Fruit fly (Drosophila melanogaster) whole organism, embryonic: ENCODE results near the gene pnt.
A peak's percentile ranks its signal among the peaks of the same experiment; 100 is the strongest.

Source experiments
- Aef1 ChIP-seq: fragments of 200-800 bp; sonication (Bioruptor generic); IDR thresholded peaks from 3 replicates; pipeline ENCODE4 v1.3.6; 2022; ENCODE audit warnings: missing biosample characterization, missing genetic modification characterization
- Atf-2 ChIP-seq: fragments of 200-800 bp; sonication (Bioruptor generic); optimal IDR thresholded peaks from 2 replicates; lab custom pipeline; 2016; ENCODE audit warnings: missing biosample characterization, missing genetic modification characterization
- Atf6 ChIP-seq: fragments of 200-800 bp; sonication (Bioruptor generic); IDR thresholded peaks from 2 replicates; pipeline ENCODE4 v1.3.6; 2022; ENCODE audit warnings: missing biosample characterization, missing genetic modification characterization
- B-H1 ChIP-seq: fragments of 200-800 bp; sonication (Bioruptor generic); IDR thresholded peaks from 3 replicates; pipeline ENCODE4 v1.3.6; 2022; ENCODE audit warnings: missing biosample characterization, missing genetic modification characterization
- CG13123 ChIP-seq: fragments of 200-800 bp; sonication (Bioruptor generic); optimal IDR thresholded peaks from 2 replicates; lab custom pipeline; 2016; ENCODE audit warnings: missing biosample characterization, missing genetic modification characterization
- CG14441 ChIP-seq: fragments of 200-800 bp; sonication (Bioruptor generic); IDR thresholded peaks from 2 replicates; pipeline ENCODE4 v1.3.6; 2022; ENCODE audit warnings: missing biosample characterization, missing genetic modification characterization
- CG17328 ChIP-seq: fragments of 200-800 bp; sonication (Bioruptor generic); IDR thresholded peaks from 2 replicates; pipeline ENCODE4 v1.3.6; 2022; ENCODE audit warnings: missing biosample characterization, missing genetic modification characterization
- CG17612 ChIP-seq: fragments of 200-800 bp; sonication (Bioruptor generic); IDR thresholded peaks from 2 replicates; pipeline ENCODE4 v1.3.6; 2022; ENCODE audit warnings: missing biosample characterization, missing genetic modification characterization
- CG17829 ChIP-seq: fragments of 200-800 bp; optimal IDR thresholded peaks from 2 replicates; lab custom pipeline; 2019; ENCODE audit warnings: missing biosample characterization, mild to moderate bottlenecking, missing genetic modification characterization, moderate library complexity
- CG18262 ChIP-seq: fragments of 200-800 bp; optimal IDR thresholded peaks from 3 replicates; lab custom pipeline; 2019; ENCODE audit warnings: missing biosample characterization, mild to moderate bottlenecking, missing genetic modification characterization, moderate library complexity
- CG2202 ChIP-seq: fragments of 200-800 bp; sonication (Bioruptor generic); optimal IDR thresholded peaks from 2 replicates; lab custom pipeline; 2018; ENCODE audit warnings: missing biosample characterization, mild to moderate bottlenecking, missing genetic modification characterization
- CG3281 ChIP-seq: fragments of 200-800 bp; sonication (Bioruptor generic); optimal IDR thresholded peaks from 3 replicates; lab custom pipeline; 2017; ENCODE audit warnings: missing biosample characterization, mild to moderate bottlenecking, missing genetic modification characterization
- CG3847 ChIP-seq: fragments of 200-800 bp; sonication (Bioruptor generic); IDR thresholded peaks from 2 replicates; pipeline ENCODE4 v1.3.6; 2022; ENCODE audit warnings: missing biosample characterization, missing genetic modification characterization
- CG43689 ChIP-seq: fragments of 200-800 bp; sonication (Bioruptor generic); IDR thresholded peaks from 2 replicates; pipeline ENCODE4 v1.3.6; 2022; ENCODE audit warnings: missing biosample characterization, missing genetic modification characterization
- CG4820 ChIP-seq: fragments of 200-800 bp; sonication (Bioruptor generic); optimal IDR thresholded peaks from 3 replicates; lab custom pipeline; 2016; ENCODE audit warnings: missing biosample characterization, missing genetic modification characterization
- CG6272 ChIP-seq: fragments of 200-800 bp; sonication (Bioruptor generic); IDR thresholded peaks from 2 replicates; pipeline ENCODE4 v1.3.6; 2022; ENCODE audit warnings: missing biosample characterization, missing genetic modification characterization
- CG6765 ChIP-seq: fragments of 200-800 bp; sonication (Bioruptor generic); optimal IDR thresholded peaks from 3 replicates; lab custom pipeline; 2017; ENCODE audit warnings: missing biosample characterization, mild to moderate bottlenecking, missing genetic modification characterization
- CG7556 ChIP-seq: fragments of 200-800 bp; sonication (Bioruptor generic); optimal IDR thresholded peaks from 2 replicates; lab custom pipeline; 2017; ENCODE audit warnings: missing biosample characterization, mild to moderate bottlenecking, missing genetic modification characterization
- CG9817 ChIP-seq: fragments of 200-800 bp; sonication (Bioruptor generic); optimal IDR thresholded peaks from 2 replicates; lab custom pipeline; 2018; ENCODE audit warnings: missing biosample characterization, mild to moderate bottlenecking, missing genetic modification characterization, moderate library complexity
- CkIIα-i1 ChIP-seq: fragments of 200-800 bp; sonication (Bioruptor generic); IDR thresholded peaks from 2 replicates; pipeline ENCODE4 v1.3.6; 2022; ENCODE audit warnings: missing biosample characterization, missing genetic modification characterization
- CoRest ChIP-seq: fragments of 200-800 bp; sonication (Bioruptor generic); optimal IDR thresholded peaks from 3 replicates; lab custom pipeline; 2018; ENCODE audit warnings: missing biosample characterization, mild to moderate bottlenecking, missing genetic modification characterization, moderate library complexity
- Doc3 ChIP-seq: fragments of 200-800 bp; sonication (Bioruptor generic); IDR thresholded peaks from 3 replicates; pipeline ENCODE4 v1.3.6; 2022; ENCODE audit warnings: missing biosample characterization, missing genetic modification characterization; ENCODE audit not compliant: partially characterized antibody
- Fer1 ChIP-seq: fragments of 200-800 bp; sonication (Bioruptor generic); optimal IDR thresholded peaks from 2 replicates; lab custom pipeline; 2017; ENCODE audit warnings: missing biosample characterization, mild to moderate bottlenecking, missing genetic modification characterization
- Gsc ChIP-seq: fragments of 200-800 bp; sonication (Bioruptor generic); IDR thresholded peaks from 2 replicates; pipeline ENCODE4 v1.3.6; 2022; ENCODE audit warnings: missing biosample characterization, missing genetic modification characterization
- Hmr ChIP-seq: fragments of 200-800 bp; sonication (Bioruptor generic); optimal IDR thresholded peaks from 3 replicates; lab custom pipeline; 2017; ENCODE audit warnings: mild to moderate bottlenecking, missing biosample characterization, missing genetic modification reagents, missing genetic modification characterization
- Lpt ChIP-seq: fragments of >200 bp; optimal IDR thresholded peaks from 2 replicates; lab custom pipeline; 2018; ENCODE audit warnings: missing biosample characterization, missing genetic modification characterization
- MBD-R2 ChIP-seq: fragments of 200-800 bp; sonication (Bioruptor generic); IDR thresholded peaks from 2 replicates; pipeline ENCODE4 v1.3.6; 2022; ENCODE audit warnings: missing biosample characterization, missing genetic modification characterization
- NK7.1 ChIP-seq: fragments of 200-800 bp; sonication (Bioruptor generic); optimal IDR thresholded peaks from 3 replicates; lab custom pipeline; 2016; ENCODE audit warnings: missing biosample characterization, missing genetic modification characterization
- Neu2 ChIP-seq: fragments of 200-800 bp; sonication (Bioruptor generic); optimal IDR thresholded peaks from 3 replicates; lab custom pipeline; 2016; ENCODE audit warnings: missing biosample characterization, missing genetic modification characterization, borderline replicate concordance
- NfI ChIP-seq: fragments of 200-800 bp; sonication (Bioruptor generic); optimal IDR thresholded peaks from 3 replicates; lab custom pipeline; 2018; ENCODE audit warnings: missing biosample characterization, mild to moderate bottlenecking, missing genetic modification characterization, moderate library complexity
- Spps ChIP-seq: fragments of 200-800 bp; sonication (Bioruptor generic); optimal IDR thresholded peaks from 2 replicates; lab custom pipeline; 2018; ENCODE audit warnings: missing biosample characterization, mild to moderate bottlenecking, missing genetic modification characterization
- Trl ChIP-seq, 3 experiments: fragments of >200 bp in 2 of 3; fragments of 200-800 bp in 1 of 3; sonication (Bioruptor generic) in 1 of 3; optimal IDR thresholded peaks; 2 replicates in 1 of 3; 3 replicates in 2 of 3; lab custom pipeline; 2016 to 2017; ENCODE audit warnings: missing biosample characterization in 1 of 3, missing genetic modification characterization in 1 of 3
- Usf ChIP-seq: fragments of 200-800 bp; sonication (Bioruptor generic); optimal IDR thresholded peaks from 2 replicates; lab custom pipeline; 2017; ENCODE audit warnings: missing genotype, missing biosample characterization, missing genetic modification characterization
- btn ChIP-seq: fragments of 200-800 bp; sonication (Bioruptor generic); optimal IDR thresholded peaks from 2 replicates; lab custom pipeline; 2016; ENCODE audit warnings: missing biosample characterization, missing genetic modification characterization
- da ChIP-seq: fragments of 200-800 bp; sonication (Bioruptor generic); optimal IDR thresholded peaks from 2 replicates; lab custom pipeline; 2016; ENCODE audit warnings: missing biosample characterization, missing genetic modification characterization
- dimm ChIP-seq: fragments of 200-800 bp; sonication (Bioruptor generic); IDR thresholded peaks from 2 replicates; pipeline ENCODE4 v1.3.6; 2022; ENCODE audit warnings: missing biosample characterization, missing genetic modification characterization
- dmrt11E ChIP-seq: fragments of 200-800 bp; sonication (Bioruptor generic); optimal IDR thresholded peaks from 3 replicates; lab custom pipeline; 2018; ENCODE audit warnings: missing biosample characterization, mild to moderate bottlenecking, missing genetic modification characterization, moderate library complexity
- emc ChIP-seq: fragments of 200-800 bp; sonication (Bioruptor generic); optimal IDR thresholded peaks from 2 replicates; lab custom pipeline; 2016; ENCODE audit warnings: missing biosample characterization, missing genetic modification characterization
- eyg ChIP-seq: fragments of 200-800 bp; sonication (Bioruptor generic); optimal IDR thresholded peaks from 3 replicates; lab custom pipeline; 2016; ENCODE audit warnings: missing biosample characterization, missing genetic modification characterization
- ftz-f1 ChIP-seq: fragments of 200-800 bp; sonication (Bioruptor generic); optimal IDR thresholded peaks from 2 replicates; lab custom pipeline; 2016; ENCODE audit warnings: missing biosample characterization, missing genetic modification characterization
- fu2 ChIP-seq: fragments of 200-800 bp; sonication (Bioruptor generic); optimal IDR thresholded peaks from 2 replicates; lab custom pipeline; 2016; ENCODE audit warnings: missing biosample characterization, missing genetic modification characterization
- insv ChIP-seq, 2 experiments: fragments of 200-800 bp; sonication (Bioruptor generic); optimal IDR thresholded peaks; 3 replicates each; lab custom pipeline; 2016 to 2018; ENCODE audit warnings: missing biosample characterization in 2 of 2, missing genetic modification characterization in 2 of 2
- jigr1 ChIP-seq: fragments of 200-800 bp; sonication (Bioruptor generic); IDR thresholded peaks from 3 replicates; pipeline ENCODE4 v1.3.6; 2022; ENCODE audit warnings: missing biosample characterization, missing genetic modification characterization
- klu ChIP-seq: fragments of 200-800 bp; sonication (Bioruptor generic); IDR thresholded peaks from 2 replicates; pipeline ENCODE4 v1.3.6; 2022; ENCODE audit warnings: missing biosample characterization, missing genetic modification characterization
- lab ChIP-seq: fragments of 200-800 bp; sonication (Bioruptor generic); optimal IDR thresholded peaks from 3 replicates; lab custom pipeline; 2017; ENCODE audit warnings: missing biosample characterization, missing genetic modification characterization, mild to moderate bottlenecking, moderate library complexity, missing genetic modification reagents
- pan ChIP-seq, 4 experiments: fragments of >200 bp in 3 of 4; fragments of 200-800 bp in 1 of 4; sonication (Bioruptor generic) in 1 of 4; optimal IDR thresholded peaks in 3 of 4; IDR thresholded peaks in 1 of 4; 2 replicates each; pipeline versions ENCODE4 v1.3.6 to Lab custom; 2017 to 2022; ENCODE audit warnings: missing biosample characterization in 2 of 4, missing genetic modification characterization in 2 of 4, mixed read lengths in 1 of 4
- shn ChIP-seq: fragments of 200-800 bp; sonication (Bioruptor generic); optimal IDR thresholded peaks from 3 replicates; lab custom pipeline; 2016; ENCODE audit warnings: missing biosample characterization, missing genetic modification characterization
- sna ChIP-seq: fragments of 200-800 bp; sonication (Bioruptor generic); IDR thresholded peaks from 2 replicates; pipeline ENCODE4 v1.3.6; 2022; ENCODE audit warnings: missing biosample characterization, missing genetic modification characterization; ENCODE audit not compliant: partially characterized antibody
- unpg ChIP-seq: fragments of 200-800 bp; sonication (Bioruptor generic); optimal IDR thresholded peaks from 3 replicates; lab custom pipeline; 2018; ENCODE audit warnings: missing biosample characterization, mild to moderate bottlenecking, missing genetic modification characterization, moderate library complexity
- zfh1 ChIP-seq: fragments of 200-800 bp; sonication (Bioruptor generic); IDR thresholded peaks from 3 replicates; pipeline ENCODE4 v1.3.6; 2022; ENCODE audit warnings: missing biosample characterization, missing genetic modification characterization

pnt gene

dm6 chr3R:23346893-23347396 is 978 bp upstream of the pnt start:
- no peak for TF ChIP-seq Usf
- no peak for TF ChIP-seq Atf-2 (GFP tag; lab: Kevin White, UChicago)
- no peak for TF ChIP-seq shn (GFP tag; lab: Kevin White, UChicago)
- no peak for TF ChIP-seq jigr1 (GFP tag; lab: Robert Waterston, UW)
- peak; percentile 78 for TF ChIP-seq CG17829
- TF ChIP-seq NK7.1 (GFP tag; lab: Kevin White, UChicago): no peak
- TF ChIP-seq zfh1 (GFP tag; lab: Robert Waterston, UW): peak; percentile 69; the same call in 2 of the 3 replicates
- TF ChIP-seq CG3847 (GFP tag; lab: Robert Waterston, UW): no peak
- TF ChIP-seq CG7556 (GFP tag; lab: Kevin White, UChicago): peak; percentile 53
- no peak for TF ChIP-seq btn (GFP tag; lab: Kevin White, UChicago)
- no peak for TF ChIP-seq Doc3 (GFP tag; lab: Robert Waterston, UW)
- TF ChIP-seq dimm (GFP tag; lab: Robert Waterston, UW): no peak
- no peak for TF ChIP-seq Neu2 (GFP tag; lab: Kevin White, UChicago)
- peak; percentile 7 for TF ChIP-seq NfI (GFP tag; lab: Kevin White, UChicago)
- TF ChIP-seq Atf6 (GFP tag; lab: Robert Waterston, UW): no peak
- 0 out of 3 replicates have a peak, but pooled peaks have one; percentile 23 for TF ChIP-seq Aef1 (GFP tag; lab: Robert Waterston, UW)
- TF ChIP-seq CG4820 (GFP tag; lab: Kevin White, UChicago): peak; percentile 1
- TF ChIP-seq da (GFP tag; lab: Kevin White, UChicago): no peak
- peak; percentile 40 for TF ChIP-seq unpg
- TF ChIP-seq CoRest (tag; lab: Kevin White, UChicago): peak; percentile 59
- TF ChIP-seq sna (GFP tag; lab: Robert Waterston, UW): no peak
- TF ChIP-seq Gsc (GFP tag; lab: Robert Waterston, UW): no peak
- no peak for TF ChIP-seq insv (GFP tag; optimal IDR thresholded peaks at IDR 0.05; lab: Kevin White, UChicago)
- TF ChIP-seq Spps (tag; lab: Kevin White, UChicago): peak; percentile 24
- no peak for TF ChIP-seq Fer1
- no peak for TF ChIP-seq ftz-f1 (GFP tag; lab: Kevin White, UChicago)
- TF ChIP-seq eyg (GFP tag; lab: Kevin White, UChicago): no peak
- TF ChIP-seq Lpt (GFP tag; lab: Kevin White, UChicago): no peak
- no peak for TF ChIP-seq CG6765 (GFP tag; lab: Kevin White, UChicago)
- TF ChIP-seq CG14441 (GFP tag; lab: Robert Waterston, UW): peak; percentile 38; the same call in 1 of the 2 replicates
- TF ChIP-seq B-H1 (GFP tag; lab: Robert Waterston, UW): no peak; the same call in 2 of the 3 replicates
- no peak for TF ChIP-seq CG2202 (tag; lab: Kevin White, UChicago)
- peak; percentile 70 for TF ChIP-seq dmrt11E
- TF ChIP-seq CG6272 (GFP tag; lab: Robert Waterston, UW): no peak
- peak in 1 of 2 experiments; percentile 57 for TF ChIP-seq Trl (optimal IDR thresholded peaks at IDR 0.05; lab: Kevin White, UChicago)
- TF ChIP-seq Trl (GFP tag; optimal IDR thresholded peaks at IDR 0.05; lab: Kevin White, UChicago): no peak
- no peak for TF ChIP-seq pan (optimal IDR thresholded peaks at IDR 0.05; lab: Kevin White, UChicago)
- peak in 1 of 2 experiments; percentile 41 for TF ChIP-seq pan (GFP tag; optimal IDR thresholded peaks at IDR 0.05 in 1 of 2, IDR thresholded peaks at IDR 0.05 in 1 of 2)
- TF ChIP-seq CkIIα-i1: no peak
- TF ChIP-seq MBD-R2 (GFP tag; lab: Robert Waterston, UW): no peak
- no peak for TF ChIP-seq CG43689
- TF ChIP-seq klu (GFP tag; lab: Robert Waterston, UW): no peak
- TF ChIP-seq CG17612 (GFP tag; lab: Robert Waterston, UW): no peak
- peak; percentile 22; the same call in 1 of the 2 replicates for TF ChIP-seq CG17328
- no peak for TF ChIP-seq fu2 (GFP tag; lab: Kevin White, UChicago)
- TF ChIP-seq emc: no peak
- TF ChIP-seq CG18262 (tag; lab: Kevin White, UChicago): peak; percentile 84
- TF ChIP-seq CG9817 (tag; lab: Kevin White, UChicago): peak; percentile 20
- peak; percentile 46 for TF ChIP-seq Hmr (GFP tag; lab: Kevin White, UChicago)
- TF ChIP-seq CG13123 (GFP tag; lab: Kevin White, UChicago): no peak
- TF ChIP-seq CG3281: peak; percentile 82
- TF ChIP-seq lab (GFP tag; lab: Kevin White, UChicago): peak; percentile 47
